Worm (Caenorhabditis elegans) whole organism, L4 larva: ENCODE measurements around the gene srh-222.

Experiments
- ceh-28 ChIP-seq: fragments of 150-350 bp; optimal IDR thresholded peaks from 2 replicates; lab custom pipeline; 2014; ENCODE audit warnings: missing biosample characterization, missing genetic modification reagents, missing genetic modification characterization
- daf-12 ChIP-seq: fragments of 150-350 bp; optimal IDR thresholded peaks from 2 replicates; lab custom pipeline; 2014; ENCODE audit warnings: missing biosample characterization, missing genetic modification reagents, missing genetic modification characterization
- dpl-1 ChIP-seq: fragments of 150-350 bp; optimal IDR thresholded peaks from 2 replicates; lab custom pipeline; 2014; ENCODE audit warnings: missing biosample characterization, missing genetic modification reagents, missing genetic modification characterization
- mxl-3 ChIP-seq: fragments of 200-800 bp; sonication (Bioruptor generic); optimal IDR thresholded peaks from 2 replicates; lab custom pipeline; 2018; ENCODE audit warnings: mild to moderate bottlenecking, missing genetic modification characterization, missing compliant biosample characterization
- nhr-28 ChIP-seq: fragments of 150-350 bp; optimal IDR thresholded peaks from 2 replicates; lab custom pipeline; 2014; ENCODE audit warnings: missing biosample characterization, missing genetic modification characterization
- zag-1 ChIP-seq: fragments of 150-350 bp; optimal IDR thresholded peaks from 2 replicates; lab custom pipeline; 2014; ENCODE audit warnings: missing biosample characterization, missing genetic modification characterization

DNA sequence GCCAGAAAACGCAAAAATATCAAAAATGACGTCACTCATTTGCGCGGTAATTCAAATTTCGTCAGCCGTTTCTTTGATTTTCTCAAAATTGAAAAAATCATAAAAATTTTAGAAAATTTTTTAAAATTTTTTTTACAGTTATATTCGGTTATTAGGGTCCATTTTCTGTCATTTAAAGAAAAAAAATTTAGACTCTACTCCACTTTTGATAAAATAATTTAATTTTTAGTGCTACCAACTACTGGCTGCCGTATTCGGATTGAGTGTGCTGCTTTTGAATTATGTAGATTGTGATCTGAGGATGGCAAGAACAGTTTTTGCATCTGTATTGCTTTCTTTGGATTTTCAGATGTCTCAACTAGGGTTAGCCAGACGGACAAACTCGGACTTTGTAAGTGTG lies 17.0 kb upstream of the srh-222 start, which contains the start of gene Y46C8AM.1:
- TF ChIP-seq ceh-28 (tag; lab: Kevin White, UChicago): no peak
- no peak for TF ChIP-seq nhr-28
- no peak for TF ChIP-seq daf-12 (tag; lab: Kevin White, UChicago)
- no peak for TF ChIP-seq mxl-3
- TF ChIP-seq zag-1 (tag; lab: Kevin White, UChicago): no peak
- no peak for TF ChIP-seq dpl-1 (GFP tag; lab: Kevin White, UChicago)
